Fruit fly (Drosophila melanogaster) whole organism, adult: ENCODE data around the gene MtnD.
A peak's percentile ranks its signal among the peaks of the same experiment; 100 is the strongest.

Experiments
- CG11617 ChIP-seq: fragments of 200-800 bp; sonication (Bioruptor generic); optimal IDR thresholded peaks from 2 replicates; lab custom pipeline; 2017; ENCODE audit warnings: mild to moderate bottlenecking, missing biosample characterization, missing genetic modification reagents, missing genetic modification characterization
- CG12768 ChIP-seq: fragments of 200-800 bp; sonication (Bioruptor generic); optimal IDR thresholded peaks from 2 replicates; lab custom pipeline; 2017; ENCODE audit warnings: missing biosample characterization, missing genetic modification characterization, mild to moderate bottlenecking, moderate library complexity, missing genetic modification reagents
- CG14711 ChIP-seq: fragments of 200-800 bp; sonication (Bioruptor generic); optimal IDR thresholded peaks from 2 replicates; lab custom pipeline; 2018; ENCODE audit warnings: missing biosample characterization, mild to moderate bottlenecking, missing genetic modification characterization, moderate library complexity
- CG1620 ChIP-seq: fragments of 200-800 bp; sonication (Bioruptor generic); optimal IDR thresholded peaks from 2 replicates; lab custom pipeline; 2016; ENCODE audit warnings: missing biosample characterization, missing genetic modification characterization
- CG33017 ChIP-seq: fragments of 200-800 bp; sonication (Bioruptor generic); optimal IDR thresholded peaks from 2 replicates; lab custom pipeline; 2018; ENCODE audit warnings: missing biosample characterization, mild to moderate bottlenecking, missing genetic modification characterization, moderate library complexity
- CG5204 ChIP-seq: fragments of 200-800 bp; sonication (Bioruptor generic); optimal IDR thresholded peaks from 2 replicates; lab custom pipeline; 2016; ENCODE audit warnings: missing biosample characterization, missing genetic modification characterization
- CG7045 ChIP-seq: fragments of 200-800 bp; sonication (Bioruptor generic); optimal IDR thresholded peaks from 2 replicates; lab custom pipeline; 2017; ENCODE audit warnings: missing biosample characterization, mild to moderate bottlenecking, missing genetic modification characterization
- CG7101 ChIP-seq: fragments of 200-800 bp; sonication (Bioruptor generic); optimal IDR thresholded peaks from 2 replicates; lab custom pipeline; 2018; ENCODE audit warnings: missing biosample characterization, mild to moderate bottlenecking, missing genetic modification characterization, moderate library complexity
- Clk ChIP-seq: fragments of 200-800 bp; sonication (Bioruptor generic); optimal IDR thresholded peaks from 2 replicates; lab custom pipeline; 2017; ENCODE audit warnings: missing biosample characterization, missing genetic modification characterization
- Crg-1 ChIP-seq: fragments of 200-800 bp; sonication (Bioruptor generic); optimal IDR thresholded peaks from 2 replicates; lab custom pipeline; 2016; ENCODE audit warnings: missing biosample characterization, missing genetic modification characterization
- Hr96 ChIP-seq: fragments of 200-800 bp; sonication (Bioruptor generic); optimal IDR thresholded peaks from 2 replicates; lab custom pipeline; 2016; ENCODE audit warnings: missing biosample characterization, missing genetic modification characterization
- Mnt ChIP-seq: fragments of 200-800 bp; sonication (Bioruptor generic); optimal IDR thresholded peaks from 2 replicates; lab custom pipeline; 2016; ENCODE audit warnings: missing biosample characterization, mild to moderate bottlenecking, missing genetic modification characterization
- bab1 ChIP-seq: fragments of 200-800 bp; sonication (Bioruptor generic); optimal IDR thresholded peaks from 3 replicates; lab custom pipeline; 2019; ENCODE audit warnings: missing biosample characterization, mild to moderate bottlenecking, missing genetic modification characterization, moderate library complexity
- cic ChIP-seq: fragments of 200-800 bp; sonication (Bioruptor generic); optimal IDR thresholded peaks from 2 replicates; lab custom pipeline; 2017; ENCODE audit warnings: missing biosample characterization, mild to moderate bottlenecking, missing genetic modification characterization, moderate library complexity
- cnc ChIP-seq, 2 experiments: fragments of >200 bp; optimal IDR thresholded peaks; 2 replicates each; lab custom pipeline; 2017
- kay ChIP-seq: fragments of 200-800 bp; sonication (Bioruptor generic); peaks from one replicate; lab custom pipeline; 2016; ENCODE audit warnings: missing biosample characterization, missing genetic modification characterization, borderline replicate concordance
- ovo ChIP-seq: fragments of 200-800 bp; sonication (Bioruptor generic); optimal IDR thresholded peaks from 2 replicates; lab custom pipeline; 2016; ENCODE audit warnings: missing biosample characterization, missing genetic modification characterization
- pad ChIP-seq: fragments of 200-800 bp; sonication (Bioruptor generic); optimal IDR thresholded peaks from 3 replicates; lab custom pipeline; 2017; ENCODE audit warnings: missing biosample characterization, missing genetic modification characterization, mild to moderate bottlenecking, moderate library complexity, missing genetic modification reagents
- tj ChIP-seq: fragments of 200-800 bp; sonication (Bioruptor generic); optimal IDR thresholded peaks from 3 replicates; lab custom pipeline; 2017; ENCODE audit warnings: missing biosample characterization, mild to moderate bottlenecking, missing genetic modification characterization, moderate library complexity
- toe ChIP-seq: fragments of 200-800 bp; sonication (Bioruptor generic); optimal IDR thresholded peaks from 2 replicates; lab custom pipeline; 2016; ENCODE audit warnings: missing biosample characterization, missing genetic modification characterization

Gene MtnD

dm6 chr3R:20546662-20547620 is 12.2 kb downstream of the MtnD start:
- no peak for TF ChIP-seq Crg-1
- no peak for TF ChIP-seq Hr96 (GFP tag; lab: Kevin White, UChicago)
- TF ChIP-seq CG12768, result peak; percentile 71
- TF ChIP-seq CG5204 (GFP tag; lab: Kevin White, UChicago), result no peak
- TF ChIP-seq bab1 (GFP tag; lab: Kevin White, UChicago), result no peak
- TF ChIP-seq CG7045 (GFP tag; lab: Kevin White, UChicago), result no peak
- peak; percentile 95 for TF ChIP-seq tj (GFP tag; lab: Kevin White, UChicago)
- TF ChIP-seq cnc (optimal IDR thresholded peaks at IDR 0.05; lab: Kevin White, UChicago), result no peak
- no peak for TF ChIP-seq CG1620 (GFP tag; lab: Kevin White, UChicago)
- TF ChIP-seq CG33017 (tag; lab: Kevin White, UChicago), result peak; percentile 9
- peak; percentile 18 for TF ChIP-seq CG7101 (tag; lab: Kevin White, UChicago)
- peak; percentile 55 for TF ChIP-seq Mnt (GFP tag; lab: Kevin White, UChicago)
- TF ChIP-seq CG14711 (tag; lab: Kevin White, UChicago), result peak; percentile 36
- peak; percentile 47 for TF ChIP-seq ovo (GFP tag; lab: Kevin White, UChicago)
- peak; percentile 91 for TF ChIP-seq cic (GFP tag; lab: Kevin White, UChicago)
- peak; percentile 11 for TF ChIP-seq CG11617
- TF ChIP-seq toe, result peak; percentile 6
- no peak for TF ChIP-seq pad (GFP tag; lab: Kevin White, UChicago)
- TF ChIP-seq Clk (GFP tag; lab: Kevin White, UChicago), result no peak
- no peak for TF ChIP-seq kay (GFP tag; lab: Kevin White, UChicago)

dm6 chr3R:20547758-20548157 is 13.0 kb downstream of the MtnD start:
- TF ChIP-seq Clk (GFP tag; lab: Kevin White, UChicago) (no peak), pad (GFP tag; lab: Kevin White, UChicago) (no peak), kay (GFP tag; lab: Kevin White, UChicago) (no peak), toe (no peak), Crg-1 (no peak), cnc (optimal IDR thresholded peaks at IDR 0.05; lab: Kevin White, UChicago) (no peak), cic (GFP tag; lab: Kevin White, UChicago) (peak; percentile 14), CG33017 (tag; lab: Kevin White, UChicago) (no peak), tj (GFP tag; lab: Kevin White, UChicago) (peak; percentile 76), Hr96 (GFP tag; lab: Kevin White, UChicago) (no peak), CG14711 (tag; lab: Kevin White, UChicago) (no peak), CG7045 (GFP tag; lab: Kevin White, UChicago) (no peak), CG12768 (no peak), bab1 (GFP tag; lab: Kevin White, UChicago) (no peak), CG11617 (no peak), ovo (GFP tag; lab: Kevin White, UChicago) (no peak)

- no peak for TF ChIP-seq CG14711 (tag; lab: Kevin White, UChicago)
- no peak for TF ChIP-seq toe
- no peak for TF ChIP-seq Mnt (GFP tag; lab: Kevin White, UChicago)
- TF ChIP-seq CG33017 (tag; lab: Kevin White, UChicago), result no peak
- no peak for TF ChIP-seq CG11617
- TF ChIP-seq pad (GFP tag; lab: Kevin White, UChicago), result no peak
- no peak for TF ChIP-seq CG7045 (GFP tag; lab: Kevin White, UChicago)
- no peak for TF ChIP-seq CG1620 (GFP tag; lab: Kevin White, UChicago)
- TF ChIP-seq bab1 (GFP tag; lab: Kevin White, UChicago), result no peak
- TF ChIP-seq cic (GFP tag; lab: Kevin White, UChicago), result no peak
- no peak for TF ChIP-seq Crg-1
Measured at dm6 chr3R:20548255-20548654, 13.5 kb downstream of the MtnD start.

dm6 chr3R:20549017-20549854 is 14.5 kb downstream of the MtnD start:
- no peak for TF ChIP-seq CG11617
- peak; percentile 36 for TF ChIP-seq toe
- TF ChIP-seq Mnt (GFP tag; lab: Kevin White, UChicago), result peak; percentile 71
- TF ChIP-seq CG5204 (GFP tag; lab: Kevin White, UChicago), result no peak
- TF ChIP-seq bab1 (GFP tag; lab: Kevin White, UChicago), result no peak
- peak; percentile 7 for TF ChIP-seq pad (GFP tag; lab: Kevin White, UChicago)
- peak; percentile 24 for TF ChIP-seq CG7101 (tag; lab: Kevin White, UChicago)
- no peak for TF ChIP-seq Hr96 (GFP tag; lab: Kevin White, UChicago)
- peak; percentile 29 for TF ChIP-seq ovo (GFP tag; lab: Kevin White, UChicago)
- TF ChIP-seq CG1620 (GFP tag; lab: Kevin White, UChicago), result no peak
- no peak for TF ChIP-seq Crg-1
- no peak for TF ChIP-seq tj (GFP tag; lab: Kevin White, UChicago)
- no peak for TF ChIP-seq CG14711 (tag; lab: Kevin White, UChicago)
- TF ChIP-seq cnc (optimal IDR thresholded peaks at IDR 0.05; lab: Kevin White, UChicago), result no peak
- peak; percentile 64 for TF ChIP-seq kay (GFP tag; lab: Kevin White, UChicago)
- peak; percentile 63 for TF ChIP-seq Clk (GFP tag; lab: Kevin White, UChicago)
- TF ChIP-seq CG12768, result peak; percentile 63
- peak; percentile 92 for TF ChIP-seq cic (GFP tag; lab: Kevin White, UChicago)
- peak; percentile 60 for TF ChIP-seq CG33017 (tag; lab: Kevin White, UChicago)
- TF ChIP-seq CG7045 (GFP tag; lab: Kevin White, UChicago), result peak; percentile 60
